Worm (Caenorhabditis elegans) whole organism, young adult: Measurements from ENCODE around the gene vab-23.

Experiments used
- ama-1 ChIP-seq, 3 experiments: fragments of 150-350 bp in 1 of 3; sonication (generic microtip) in 2 of 3; optimal IDR thresholded peaks; 2 replicates each; lab custom pipeline; 2014 to 2018; ENCODE audit warnings: missing biosample characterization in 2 of 3, missing genetic modification characterization in 2 of 3, missing genetic modification reagents in 2 of 3
- hrde-1 ChIP-seq: sonication (generic microtip); optimal IDR thresholded peaks from 2 replicates; lab custom pipeline; 2016; ENCODE audit warnings: missing genetic modification characterization, mild to moderate bottlenecking, missing compliant biosample characterization, moderate library complexity, missing genotype, missing genetic modification reagents, borderline replicate concordance
- nfya-1 ChIP-seq: sonication (generic microtip); optimal IDR thresholded peaks from 2 replicates; lab custom pipeline; 2017; ENCODE audit warnings: antibody characterized with exemption, missing compliant biosample characterization, missing genetic modification characterization, borderline replicate concordance; ENCODE audit not compliant: insufficient read depth

DNA sequence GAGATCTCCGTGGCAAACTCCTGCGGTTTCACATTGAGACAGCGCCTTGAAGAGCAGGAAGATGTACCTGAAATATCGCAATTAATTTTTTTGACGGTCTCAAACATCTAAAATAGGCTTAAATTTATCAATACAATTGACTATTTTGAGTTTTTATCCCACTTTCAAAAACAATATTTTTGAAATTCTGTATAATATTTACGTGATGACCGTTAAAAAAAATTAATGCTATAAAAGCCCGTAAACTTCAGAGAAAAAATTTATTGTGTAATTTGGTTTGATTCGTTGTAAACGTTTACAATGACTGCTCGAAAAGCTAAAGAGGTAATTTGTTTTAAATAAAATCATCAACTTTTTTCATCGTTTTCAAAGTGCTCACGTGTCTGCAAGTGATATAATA is 13.3 kb upstream of the vab-23 start, which contains the start of gene ZK930.7:
- TF ChIP-seq ama-1 (optimal IDR thresholded peaks at IDR 0.05; lab: Kevin White, UChicago) (no peak), ama-1 (GFP tag; optimal IDR thresholded peaks at IDR 0.05; lab: Kevin White, UChicago) (no peak), hrde-1 (tag; lab: Kevin White, UChicago) (no peak), nfya-1 (tag; lab: Kevin White, UChicago) (no peak)
